Worm (Caenorhabditis elegans) whole organism, midembryonic: ENCODE measurements around the gene gpn-1.

ENCODE experiments used
- T22C8.4 ChIP-seq: fragments of 200-800 bp; sonication (Bioruptor generic); IDR thresholded peaks from 2 replicates; pipeline ENCODE4 v1.3.6; 2022; ENCODE audit warnings: missing genetic modification characterization, missing compliant biosample characterization
- cog-1 ChIP-seq: sonication (generic microtip); optimal IDR thresholded peaks from 2 replicates; lab custom pipeline; 2016; ENCODE audit warnings: missing genetic modification characterization, missing compliant biosample characterization
- flt-1 ChIP-seq: fragments of 200-800 bp; sonication (Bioruptor generic); IDR thresholded peaks from 2 replicates; pipeline ENCODE4 v1.3.6; 2022; ENCODE audit warnings: missing genetic modification characterization, missing compliant biosample characterization
- klf-2 ChIP-seq: fragments of 200-800 bp; sonication (Bioruptor generic); conservative IDR thresholded peaks from 2 replicates; pipeline ENCODE4 v1.3.6; 2022; ENCODE audit warnings: missing genetic modification reagents, missing genetic modification characterization, missing compliant biosample characterization
- ref-1 ChIP-seq: fragments of 200-800 bp; sonication (Bioruptor generic); conservative IDR thresholded peaks from 2 replicates; pipeline ENCODE4 v1.3.6; 2022; ENCODE audit warnings: missing genetic modification reagents, missing genetic modification characterization, missing compliant biosample characterization
- tab-1 ChIP-seq: fragments of 200-800 bp; sonication (Bioruptor generic); IDR thresholded peaks from 2 replicates; pipeline ENCODE4 v1.3.6; 2022; ENCODE audit warnings: missing genetic modification characterization, missing compliant biosample characterization
- ztf-23 ChIP-seq: fragments of 200-800 bp; sonication (Bioruptor generic); IDR thresholded peaks from 2 replicates; pipeline ENCODE4 v1.3.6; 2022; ENCODE audit warnings: missing genetic modification reagents, missing genetic modification characterization, missing compliant biosample characterization
- ztf-29 ChIP-seq: fragments of 200-800 bp; sonication (Bioruptor generic); IDR thresholded peaks from 2 replicates; pipeline ENCODE4 v1.3.6; 2022; ENCODE audit warnings: missing genetic modification reagents, missing genetic modification characterization, missing compliant biosample characterization

- TF ChIP-seq ztf-23 (GFP tag; lab: Robert Waterston, UW) (no peak), T22C8.4 (GFP tag; lab: Robert Waterston, UW) (no peak), flt-1 (no peak), klf-2 (GFP tag; lab: Robert Waterston, UW) (no peak), cog-1 (tag; lab: Kevin White, UChicago) (no peak), tab-1 (GFP tag; lab: Robert Waterston, UW) (no peak), ztf-29 (no peak), ref-1 (GFP tag; lab: Robert Waterston, UW) (no peak)
These were observed 28.1 kb downstream of the gpn-1 start for ce11 chrX:15709594-15709993.
